Fruit fly (Drosophila melanogaster) whole organism, prepupa: ENCODE results near the gene CLIP-190.

ENCODE experiments used
- Blimp-1 ChIP-seq: fragments of 200-800 bp; sonication (Bioruptor generic); optimal IDR thresholded peaks from 3 replicates; lab custom pipeline; 2017; ENCODE audit warnings: missing biosample characterization, missing genetic modification characterization, mild to moderate bottlenecking, moderate library complexity, missing genetic modification reagents
- CG10631 ChIP-seq: fragments of 200-800 bp; sonication (Bioruptor generic); optimal IDR thresholded peaks from 2 replicates; lab custom pipeline; 2016; ENCODE audit warnings: missing biosample characterization, missing genetic modification characterization
- CG10669 ChIP-seq: fragments of 200-800 bp; sonication (Bioruptor generic); optimal IDR thresholded peaks from 3 replicates; lab custom pipeline; 2018; ENCODE audit warnings: missing biosample characterization, mild to moderate bottlenecking, missing genetic modification characterization, moderate library complexity
- CG11294 ChIP-seq: fragments of 200-800 bp; sonication (Bioruptor generic); IDR thresholded peaks from 2 replicates; pipeline ENCODE4 v1.3.6; 2022; ENCODE audit warnings: missing biosample characterization, missing genetic modification characterization
- CG11762 ChIP-seq: fragments of 200-800 bp; sonication (Bioruptor generic); optimal IDR thresholded peaks from 3 replicates; lab custom pipeline; 2016; ENCODE audit warnings: missing biosample characterization, missing genetic modification characterization; ENCODE audit not compliant: insufficient read depth
- CG11902 ChIP-seq: fragments of 200-800 bp; sonication (Bioruptor generic); optimal IDR thresholded peaks from 3 replicates; lab custom pipeline; 2016; ENCODE audit warnings: missing biosample characterization, missing genetic modification characterization
- CG15336 ChIP-seq: fragments of 200-800 bp; sonication (Bioruptor generic); IDR thresholded peaks from 2 replicates; pipeline ENCODE4 v1.3.6; 2022; ENCODE audit warnings: missing biosample characterization, missing genetic modification characterization
- CG1621 ChIP-seq: fragments of 200-800 bp; sonication (Bioruptor generic); optimal IDR thresholded peaks from 3 replicates; lab custom pipeline; 2018; ENCODE audit warnings: missing biosample characterization, mild to moderate bottlenecking, missing genetic modification characterization
- CG16779 ChIP-seq: fragments of 200-800 bp; sonication (Bioruptor generic); optimal IDR thresholded peaks from 3 replicates; lab custom pipeline; 2017; ENCODE audit warnings: missing biosample characterization, mild to moderate bottlenecking, missing genetic modification characterization
- CG31627 ChIP-seq: fragments of 200-800 bp; sonication (Bioruptor generic); optimal IDR thresholded peaks from 3 replicates; lab custom pipeline; 2016; ENCODE audit warnings: missing biosample characterization, missing genetic modification characterization
- CG32006 ChIP-seq: fragments of 200-800 bp; sonication (Bioruptor generic); optimal IDR thresholded peaks from 3 replicates; lab custom pipeline; 2017; ENCODE audit warnings: missing biosample characterization, mild to moderate bottlenecking, missing genetic modification characterization
- CG34406 ChIP-seq: fragments of 200-800 bp; sonication (Bioruptor generic); optimal IDR thresholded peaks from 3 replicates; lab custom pipeline; 2016; ENCODE audit warnings: missing biosample characterization, missing genetic modification characterization
- CG3919 ChIP-seq: fragments of 200-800 bp; sonication (Bioruptor generic); optimal IDR thresholded peaks from 3 replicates; lab custom pipeline; 2016; ENCODE audit warnings: missing biosample characterization, missing genetic modification characterization
- CG4318 ChIP-seq: fragments of 200-800 bp; sonication (Bioruptor generic); optimal IDR thresholded peaks from 3 replicates; lab custom pipeline; 2017; ENCODE audit warnings: missing biosample characterization, mild to moderate bottlenecking, missing genetic modification characterization
- CG6276 ChIP-seq: fragments of 200-800 bp; sonication (Bioruptor generic); optimal IDR thresholded peaks from 2 replicates; lab custom pipeline; 2017; ENCODE audit warnings: missing biosample characterization, mild to moderate bottlenecking, missing genetic modification characterization
- CG6792 ChIP-seq: fragments of 200-800 bp; sonication (Bioruptor generic); optimal IDR thresholded peaks from 3 replicates; lab custom pipeline; 2016; ENCODE audit warnings: missing biosample characterization, missing genetic modification characterization
- CG6808 ChIP-seq: fragments of 200-800 bp; sonication (Bioruptor generic); optimal IDR thresholded peaks from 3 replicates; lab custom pipeline; 2017; ENCODE audit warnings: missing biosample characterization, missing genetic modification characterization, mild to moderate bottlenecking, moderate library complexity, missing genetic modification reagents
- CG6854 ChIP-seq: fragments of 200-800 bp; sonication (Bioruptor generic); optimal IDR thresholded peaks from 2 replicates; lab custom pipeline; 2017; ENCODE audit warnings: missing biosample characterization, mild to moderate bottlenecking, missing genetic modification characterization
- CG7368 ChIP-seq: fragments of 200-800 bp; sonication (Bioruptor generic); optimal IDR thresholded peaks from 3 replicates; lab custom pipeline; 2016; ENCODE audit warnings: missing biosample characterization, missing genetic modification characterization
- CG8119 ChIP-seq: fragments of 200-800 bp; sonication (Bioruptor generic); IDR thresholded peaks from 3 replicates; pipeline ENCODE4 v1.3.6; 2022; ENCODE audit warnings: missing biosample characterization, missing genetic modification characterization
- CG8319 ChIP-seq: fragments of 200-800 bp; sonication (Bioruptor generic); optimal IDR thresholded peaks from 3 replicates; lab custom pipeline; 2016; ENCODE audit warnings: missing biosample characterization, missing genetic modification characterization
- CG8632 ChIP-seq: fragments of 200-800 bp; sonication (Bioruptor generic); optimal IDR thresholded peaks from 3 replicates; lab custom pipeline; 2016; ENCODE audit warnings: missing biosample characterization, missing genetic modification characterization
- CG9139 ChIP-seq: fragments of 200-800 bp; sonication (Bioruptor generic); optimal IDR thresholded peaks from 3 replicates; lab custom pipeline; 2017; ENCODE audit warnings: missing biosample characterization, mild to moderate bottlenecking, missing genetic modification characterization
- Eip75B ChIP-seq: fragments of 200-800 bp; sonication (Bioruptor generic); optimal IDR thresholded peaks from 3 replicates; lab custom pipeline; 2016; ENCODE audit warnings: missing biosample characterization, missing genetic modification characterization
- Eip78C ChIP-seq: fragments of 200-800 bp; sonication (Bioruptor generic); peaks from one replicate; lab custom pipeline; 2016; ENCODE audit warnings: missing biosample characterization, missing genetic modification characterization
- Ets21C ChIP-seq: fragments of 200-800 bp; sonication (Bioruptor generic); optimal IDR thresholded peaks from 3 replicates; lab custom pipeline; 2016; ENCODE audit warnings: missing biosample characterization, missing genetic modification characterization
- Ets96B ChIP-seq: fragments of 200-800 bp; optimal IDR thresholded peaks from 2 replicates; lab custom pipeline; 2019; ENCODE audit warnings: missing biosample characterization, mild to moderate bottlenecking, missing genetic modification characterization, moderate library complexity
- Gug ChIP-seq: fragments of 200-800 bp; sonication (Bioruptor generic); IDR thresholded peaks from 2 replicates; pipeline ENCODE4 v1.3.6; 2022; ENCODE audit warnings: missing biosample characterization, missing genetic modification characterization
- Hr39 ChIP-seq: fragments of 200-800 bp; sonication (Bioruptor generic); optimal IDR thresholded peaks from 2 replicates; lab custom pipeline; 2016; ENCODE audit warnings: missing biosample characterization, missing genetic modification characterization
- Hr4 ChIP-seq: fragments of 200-800 bp; sonication (Bioruptor generic); optimal IDR thresholded peaks from 3 replicates; lab custom pipeline; 2016; ENCODE audit warnings: missing biosample characterization, missing genetic modification characterization
- Met ChIP-seq: fragments of 200-800 bp; sonication (Bioruptor generic); optimal IDR thresholded peaks from 3 replicates; lab custom pipeline; 2016; ENCODE audit warnings: missing biosample characterization, missing genetic modification characterization
- Smox ChIP-seq: fragments of 200-800 bp; sonication (Bioruptor generic); optimal IDR thresholded peaks from 3 replicates; lab custom pipeline; 2016; ENCODE audit warnings: missing biosample characterization, missing genetic modification characterization
- Sox102F ChIP-seq: fragments of 200-800 bp; sonication (Bioruptor generic); optimal IDR thresholded peaks from 2 replicates; lab custom pipeline; 2016; ENCODE audit warnings: missing biosample characterization, mild to moderate bottlenecking, missing genetic modification characterization
- Sox15 ChIP-seq: fragments of 200-800 bp; sonication (Bioruptor generic); optimal IDR thresholded peaks from 3 replicates; lab custom pipeline; 2016; ENCODE audit warnings: missing biosample characterization, missing genetic modification characterization
- achi ChIP-seq: fragments of 200-800 bp; sonication (Bioruptor generic); optimal IDR thresholded peaks from 3 replicates; lab custom pipeline; 2016; ENCODE audit warnings: missing biosample characterization, missing genetic modification characterization
- acj6 ChIP-seq: fragments of 200-800 bp; sonication (Bioruptor generic); optimal IDR thresholded peaks from 3 replicates; lab custom pipeline; 2016; ENCODE audit warnings: missing biosample characterization, missing genetic modification characterization
- dac ChIP-seq: fragments of 200-800 bp; sonication (Bioruptor generic); optimal IDR thresholded peaks from 2 replicates; lab custom pipeline; 2017; ENCODE audit warnings: missing biosample characterization, mild to moderate bottlenecking, missing genetic modification characterization
- dsx ChIP-seq: fragments of 200-800 bp; optimal IDR thresholded peaks from 3 replicates; lab custom pipeline; 2019; ENCODE audit warnings: missing biosample characterization, mild to moderate bottlenecking, missing genetic modification characterization, moderate library complexity; ENCODE audit not compliant: poor library complexity, severe bottlenecking
- eg ChIP-seq: fragments of 200-800 bp; sonication (Bioruptor generic); IDR thresholded peaks from 3 replicates; pipeline ENCODE4 v1.3.6; 2022; ENCODE audit warnings: missing biosample characterization, missing genetic modification characterization
- esn ChIP-seq: fragments of 200-800 bp; sonication (Bioruptor generic); optimal IDR thresholded peaks from 2 replicates; lab custom pipeline; 2016; ENCODE audit warnings: missing biosample characterization, mild to moderate bottlenecking, missing genetic modification characterization, moderate library complexity
- fd85E ChIP-seq: fragments of 200-800 bp; sonication (Bioruptor generic); optimal IDR thresholded peaks from 3 replicates; lab custom pipeline; 2016; ENCODE audit warnings: missing biosample characterization, missing genetic modification characterization
- fkh ChIP-seq: fragments of 200-800 bp; sonication (Bioruptor generic); optimal IDR thresholded peaks from 3 replicates; lab custom pipeline; 2017; ENCODE audit warnings: missing biosample characterization, mild to moderate bottlenecking, missing genetic modification characterization, moderate library complexity
- lz ChIP-seq: fragments of 200-800 bp; sonication (Bioruptor generic); optimal IDR thresholded peaks from 3 replicates; lab custom pipeline; 2016; ENCODE audit warnings: missing biosample characterization, missing genetic modification characterization
- net ChIP-seq: fragments of 200-800 bp; sonication (Bioruptor generic); optimal IDR thresholded peaks from 3 replicates; lab custom pipeline; 2016; ENCODE audit warnings: missing biosample characterization, missing genetic modification characterization
- pdm3 ChIP-seq: fragments of 200-800 bp; sonication (Bioruptor generic); optimal IDR thresholded peaks from 3 replicates; lab custom pipeline; 2016; ENCODE audit warnings: missing biosample characterization, missing genetic modification characterization
- salr ChIP-seq, 2 experiments: fragments of 200-800 bp; sonication (Bioruptor generic); optimal IDR thresholded peaks; 3 replicates each; lab custom pipeline; 2016 to 2018; ENCODE audit warnings: missing biosample characterization in 2 of 2, missing genetic modification characterization in 2 of 2, mild to moderate bottlenecking in 1 of 2
- svp ChIP-seq: fragments of 200-800 bp; sonication (Bioruptor generic); peaks from one replicate; lab custom pipeline; 2016; ENCODE audit warnings: missing biosample characterization, missing genetic modification characterization
- topi ChIP-seq: fragments of 200-800 bp; sonication (Bioruptor generic); optimal IDR thresholded peaks from 3 replicates; lab custom pipeline; 2016; ENCODE audit warnings: missing biosample characterization, missing genetic modification characterization

The CLIP-190 gene

DNA sequence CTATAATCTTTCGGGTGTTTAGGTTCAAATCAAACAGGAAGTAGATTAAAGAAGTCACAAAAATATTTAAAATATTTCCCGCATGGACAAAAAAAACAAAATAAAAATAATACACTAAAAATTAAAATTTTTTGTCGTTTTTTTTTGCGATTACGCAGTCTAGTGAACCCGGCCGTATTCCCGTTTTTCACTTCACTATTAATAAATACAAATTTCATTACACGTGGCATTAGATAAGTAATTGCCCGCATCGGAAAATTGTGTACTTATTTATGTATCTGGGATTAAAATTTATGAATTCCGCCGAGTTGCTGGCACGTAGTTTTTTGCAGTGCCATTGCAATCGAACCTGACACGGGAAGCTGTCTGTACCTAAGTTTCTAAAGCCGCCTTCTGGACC, 42.7 kb downstream of the CLIP-190 start (continued):
- TF ChIP-seq topi (no peak), Sox15 (GFP tag; lab: Kevin White, UChicago) (peak; percentile 1), CG8632 (GFP tag; lab: Kevin White, UChicago) (peak; percentile 20), Eip75B (GFP tag; lab: Kevin White, UChicago) (peak; percentile 2), acj6 (GFP tag; lab: Kevin White, UChicago) (no peak), pdm3 (GFP tag; lab: Kevin White, UChicago) (peak; percentile 3), CG9139 (GFP tag; lab: Kevin White, UChicago) (no peak), Met (GFP tag; lab: Kevin White, UChicago) (peak; percentile 42), CG4318 (peak; percentile 52), svp (GFP tag; lab: Kevin White, UChicago) (peak; percentile 56), CG1621 (peak; percentile 3), Blimp-1 (no peak), CG11902 (no peak), CG16779 (tag; lab: Kevin White, UChicago) (no peak), salr (GFP tag; optimal IDR thresholded peaks at IDR 0.05; lab: Kevin White, UChicago) (peak in 1 of 2 experiments; percentile 26), net (peak; percentile 7), Eip78C (GFP tag; lab: Kevin White, UChicago) (peak; percentile 75)
- TF ChIP-seq, all 60 proteins: peak for 35

DNA sequence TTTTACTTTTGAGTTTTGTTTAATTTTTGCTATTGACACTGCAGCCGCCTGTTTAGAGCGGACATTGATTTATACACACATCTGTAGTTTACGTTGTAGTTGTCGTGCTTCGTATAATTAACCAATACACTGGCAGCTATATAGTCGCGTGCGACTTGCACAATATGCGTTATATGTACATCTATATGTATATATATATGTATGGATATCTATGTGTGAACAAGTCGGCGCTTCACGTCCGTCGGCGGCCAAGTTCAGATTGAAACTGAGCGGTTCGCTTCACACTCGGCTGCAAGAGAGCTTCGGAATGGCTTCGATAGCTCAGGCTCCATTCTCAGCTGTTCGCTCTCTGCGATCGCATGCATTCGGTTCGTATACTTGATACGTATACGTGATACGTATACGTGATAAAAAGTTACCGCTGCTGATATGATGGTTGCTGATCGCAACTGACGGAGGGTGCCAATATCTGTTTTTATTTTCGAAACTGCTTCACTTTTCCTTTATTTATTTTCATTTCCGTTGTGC, 43.5 kb downstream of the CLIP-190 start:
- peak; percentile 14; the same call in 1 of the 2 replicates for TF ChIP-seq Gug
- TF ChIP-seq Hr4 (GFP tag; lab: Kevin White, UChicago), result no peak
- TF ChIP-seq Met (GFP tag; lab: Kevin White, UChicago), result peak; percentile 2
- no peak for TF ChIP-seq CG10631 (GFP tag; lab: Kevin White, UChicago)
- TF ChIP-seq CG6792 (GFP tag; lab: Kevin White, UChicago), result no peak
- TF ChIP-seq CG34406 (GFP tag; lab: Kevin White, UChicago), result peak; percentile 1
- peak; percentile 31 for TF ChIP-seq CG8319 (GFP tag; lab: Kevin White, UChicago)
- peak; percentile 7 for TF ChIP-seq pdm3 (GFP tag; lab: Kevin White, UChicago)
- peak; percentile 32 for TF ChIP-seq Ets96B
- peak; percentile 28 for TF ChIP-seq CG10669 (GFP tag; lab: Kevin White, UChicago)
- TF ChIP-seq Eip75B (GFP tag; lab: Kevin White, UChicago), result peak; percentile 41
- peak; percentile 65 for TF ChIP-seq fkh (GFP tag; lab: Kevin White, UChicago)
- no peak for TF ChIP-seq CG11902
- TF ChIP-seq CG7368 (GFP tag; lab: Kevin White, UChicago), result peak; percentile 27
- no peak for TF ChIP-seq dac
- TF ChIP-seq CG11294 (GFP tag; lab: Robert Waterston, UW), result no peak
- TF ChIP-seq Ets21C (GFP tag; lab: Kevin White, UChicago), result no peak
- TF ChIP-seq CG15336, result peak; percentile 59
- no peak for TF ChIP-seq CG11762 (GFP tag; lab: Kevin White, UChicago)
- peak; percentile 92 for TF ChIP-seq svp (GFP tag; lab: Kevin White, UChicago)
- TF ChIP-seq Smox, result no peak
- no peak for TF ChIP-seq lz (GFP tag; lab: Kevin White, UChicago)
- peak; percentile 72 for TF ChIP-seq eg (GFP tag; lab: Robert Waterston, UW)
- TF ChIP-seq dsx (GFP tag; lab: Kevin White, UChicago), result peak; percentile 55
- TF ChIP-seq CG8119 (GFP tag; lab: Robert Waterston, UW), result peak; percentile 59; the same call in 1 of the 3 replicates
- peak; percentile 8 for TF ChIP-seq topi
- TF ChIP-seq fd85E, result no peak
- TF ChIP-seq CG1621, result peak; percentile 69
- peak; percentile 28 for TF ChIP-seq CG6276
- TF ChIP-seq CG3919 (GFP tag; lab: Kevin White, UChicago), result peak; percentile 51
- peak; percentile 25 for TF ChIP-seq CG6854 (GFP tag; lab: Kevin White, UChicago)
- TF ChIP-seq Sox102F (GFP tag; lab: Kevin White, UChicago), result peak; percentile 39
- no peak for TF ChIP-seq Hr39 (GFP tag; lab: Kevin White, UChicago)
- TF ChIP-seq CG32006, result no peak
- peak; percentile 42 for TF ChIP-seq net
- peak; percentile 44 for TF ChIP-seq CG16779 (tag; lab: Kevin White, UChicago)
- TF ChIP-seq CG8632 (GFP tag; lab: Kevin White, UChicago), result no peak
- peak; percentile 11 for TF ChIP-seq esn
- TF ChIP-seq CG4318, result no peak
- no peak for TF ChIP-seq achi (GFP tag; lab: Kevin White, UChicago)
- no peak for TF ChIP-seq acj6 (GFP tag; lab: Kevin White, UChicago)
- TF ChIP-seq Eip78C (GFP tag; lab: Kevin White, UChicago), result peak; percentile 80
- TF ChIP-seq Sox15 (GFP tag; lab: Kevin White, UChicago), result no peak
- TF ChIP-seq CG6808, result peak; percentile 63
- TF ChIP-seq CG31627 (GFP tag; lab: Kevin White, UChicago), result no peak
